Worm (Caenorhabditis elegans) whole organism, L3 larva: Measurements from ENCODE around the gene Y39F10A.1.

Experiments
- R02D3.7 ChIP-seq: fragments of 150-350 bp; optimal IDR thresholded peaks from 2 replicates; lab custom pipeline; 2014; ENCODE audit warnings: missing biosample characterization, missing genetic modification characterization
- ama-1 ChIP-seq: fragments of 150-350 bp; optimal IDR thresholded peaks from 2 replicates; lab custom pipeline; 2018
- daf-12 ChIP-seq: fragments of 150-350 bp; optimal IDR thresholded peaks from 2 replicates; lab custom pipeline; 2014; ENCODE audit warnings: missing biosample characterization, missing genetic modification reagents, missing genetic modification characterization
- elt-3 ChIP-seq, 3 experiments: fragments of 150-350 bp in 1 of 3; sonication (generic microtip) in 2 of 3; optimal IDR thresholded peaks; 2 replicates in 2 of 3; 4 replicates in 1 of 3; lab custom pipeline; 2014 to 2017; ENCODE audit warnings: missing biosample characterization in 3 of 3, missing genetic modification characterization in 3 of 3
- hmg-11 ChIP-seq: sonication (generic microtip); optimal IDR thresholded peaks from 2 replicates; lab custom pipeline; 2016; ENCODE audit warnings: missing genetic modification characterization, missing compliant biosample characterization
- jun-1 ChIP-seq: fragments of 150-350 bp; optimal IDR thresholded peaks from 2 replicates; lab custom pipeline; 2014; ENCODE audit warnings: missing biosample characterization, missing genetic modification reagents, missing genetic modification characterization
- mdl-1 ChIP-seq: fragments of 150-350 bp; optimal IDR thresholded peaks from 2 replicates; lab custom pipeline; 2014; ENCODE audit warnings: missing biosample characterization, missing genetic modification characterization
- nhr-23 ChIP-seq: fragments of 150-350 bp; optimal IDR thresholded peaks from 2 replicates; lab custom pipeline; 2014; ENCODE audit warnings: missing biosample characterization, missing genetic modification reagents, missing genetic modification characterization
- nhr-237 ChIP-seq: fragments of 150-350 bp; optimal IDR thresholded peaks from 2 replicates; lab custom pipeline; 2014; ENCODE audit warnings: missing biosample characterization, missing genetic modification characterization
- zag-1 ChIP-seq: fragments of 150-350 bp; optimal IDR thresholded peaks from 2 replicates; lab custom pipeline; 2014; ENCODE audit warnings: missing biosample characterization, missing genetic modification characterization
- ztf-11 ChIP-seq: fragments of 150-350 bp; optimal IDR thresholded peaks from 2 replicates; lab custom pipeline; 2014; ENCODE audit warnings: missing biosample characterization, missing genetic modification characterization

DNA sequence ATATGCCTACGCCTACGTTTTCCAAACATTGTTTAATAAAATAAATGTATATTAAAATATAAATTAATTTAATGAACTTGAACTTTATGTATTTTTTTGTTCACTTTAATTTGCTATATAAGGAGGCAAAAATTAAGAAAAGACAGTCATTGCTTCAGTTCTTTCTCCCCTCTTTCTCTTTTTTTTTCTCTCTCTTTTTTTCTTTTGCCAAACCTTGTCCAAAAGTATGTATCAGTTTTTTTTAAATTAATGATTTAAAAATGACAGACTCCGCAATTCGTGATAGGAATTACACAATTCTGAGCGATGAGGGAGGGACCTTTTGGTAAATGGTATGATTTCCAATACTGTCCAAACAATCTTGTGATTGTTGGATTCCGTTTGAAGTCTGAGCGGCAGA lies 27.9 kb downstream of the Y39F10A.1 start, which contains the start of gene F46F5.13:
- no peak for TF ChIP-seq ama-1 (lab: Kevin White, UChicago)
- TF ChIP-seq zag-1 (tag; lab: Kevin White, UChicago), result no peak
- TF ChIP-seq R02D3.7, result no peak
- TF ChIP-seq hmg-11 (tag; lab: Kevin White, UChicago), result no peak
- TF ChIP-seq nhr-23 (tag; lab: Kevin White, UChicago), result no peak
- no peak for TF ChIP-seq elt-3 (tag; optimal IDR thresholded peaks at IDR 0.05; lab: Kevin White, UChicago)
- no peak for TF ChIP-seq daf-12 (tag; lab: Kevin White, UChicago)
- no peak for TF ChIP-seq nhr-237 (tag; lab: Kevin White, UChicago)
- no peak for TF ChIP-seq ztf-11 (tag; lab: Kevin White, UChicago)
- TF ChIP-seq jun-1 (tag; lab: Kevin White, UChicago), result no peak
- no peak for TF ChIP-seq mdl-1 (tag; lab: Kevin White, UChicago)
